Fruit fly (Drosophila melanogaster): ENCODE results near the gene Uch.
A peak's percentile ranks its signal among the peaks of the same experiment; 100 is the strongest.

The Uch gene

dm6 chr2L:2198613-2199432 lies 15.2 kb downstream of the Uch start (continued):
- peak; percentile 96 for TF ChIP-seq CG12769 (tag; optimal IDR thresholded peaks at IDR 0.05)
- TF ChIP-seq ftz-f1 (GFP tag; optimal IDR thresholded peaks at IDR 0.05), result peak; percentile 100
- peak; percentile 89 for TF ChIP-seq CG2120 (GFP tag; optimal IDR thresholded peaks at IDR 0.05)
- peak; percentile 23 for TF ChIP-seq CG12299 (tag; optimal IDR thresholded peaks at IDR 0.05)
- no peak for TF ChIP-seq ssp (GFP tag; IDR thresholded peaks at IDR 0.05)
- peak; percentile 82 for TF ChIP-seq CG14710 (tag; optimal IDR thresholded peaks at IDR 0.05)
- TF ChIP-seq CG11504 (tag; optimal IDR thresholded peaks at IDR 0.05), result peak; percentile 91
- TF ChIP-seq CoRest (tag; optimal IDR thresholded peaks at IDR 0.05), result peak; percentile 86
- peak; percentile 18 for TF ChIP-seq CG7271 (tag; optimal IDR thresholded peaks at IDR 0.05)
- peak; percentile 78 for TF ChIP-seq Bteb2 (GFP tag; optimal IDR thresholded peaks at IDR 0.05)
- TF ChIP-seq esg (GFP tag; conservative IDR thresholded peaks at IDR 0.05), result no peak
- TF ChIP-seq eve (GFP tag; optimal IDR thresholded peaks at IDR 0.05), result peak in 1 of 2 experiments; percentile 94
- TF ChIP-seq bcd (GFP tag; optimal IDR thresholded peaks at IDR 0.05), result peak; percentile 86
- TF ChIP-seq Usf (GFP tag; optimal IDR thresholded peaks at IDR 0.05), result peak; percentile 74
- peak; percentile 82 for TF ChIP-seq CG4854 (GFP tag; optimal IDR thresholded peaks at IDR 0.05)
- TF ChIP-seq Atf6 (GFP tag; IDR thresholded peaks at IDR 0.05), result no peak
- peak; percentile 83 for TF ChIP-seq CG3407 (GFP tag; optimal IDR thresholded peaks at IDR 0.05)
- TF ChIP-seq dmrt99B (tag; optimal IDR thresholded peaks at IDR 0.05), result peak; percentile 88
- peak; percentile 75 for TF ChIP-seq scrt (GFP tag; optimal IDR thresholded peaks at IDR 0.05)
- TF ChIP-seq kni (GFP tag; optimal IDR thresholded peaks at IDR 0.05), result peak; percentile 84
- peak; percentile 87 for TF ChIP-seq lab (GFP tag; optimal IDR thresholded peaks at IDR 0.05)
- TF ChIP-seq onecut (GFP tag; IDR thresholded peaks at IDR 0.05), result peak; percentile 93
- no peak for TF ChIP-seq ara (GFP tag; IDR thresholded peaks at IDR 0.05)
- TF ChIP-seq CG12236 (GFP tag; optimal IDR thresholded peaks at IDR 0.05), result peak; percentile 73
- TF ChIP-seq sens-2 (GFP tag; IDR thresholded peaks at IDR 0.05), result no peak
- TF ChIP-seq CG18011 (GFP tag; optimal IDR thresholded peaks at IDR 0.05), result peak; percentile 41
- peak; percentile 87 for TF ChIP-seq pum (GFP tag; optimal IDR thresholded peaks at IDR 0.05)
- peak; percentile 82 for TF ChIP-seq Hsf (GFP tag; optimal IDR thresholded peaks at IDR 0.05)
- peak; percentile 65 for TF ChIP-seq CG13123 (GFP tag; optimal IDR thresholded peaks at IDR 0.05)
- TF ChIP-seq sens (GFP tag), result peak; percentile 99
- TF ChIP-seq lola (GFP tag; optimal IDR thresholded peaks at IDR 0.05), result peak in 1 of 3 experiments; percentile 83
- TF ChIP-seq CG2712 (tag; optimal IDR thresholded peaks at IDR 0.05), result peak; percentile 91
- TF ChIP-seq sqz (GFP tag; optimal IDR thresholded peaks at IDR 0.05), result peak; percentile 78
- TF ChIP-seq CG17328 (GFP tag; IDR thresholded peaks at IDR 0.05), result no peak
- TF ChIP-seq CG1603 (tag; optimal IDR thresholded peaks at IDR 0.05), result peak; percentile 95
- peak; percentile 53 for TF ChIP-seq CG6765 (GFP tag; optimal IDR thresholded peaks at IDR 0.05)
- TF ChIP-seq Rx (GFP tag; IDR thresholded peaks at IDR 0.05), result no peak
- no peak for TF ChIP-seq CG7372 (GFP tag; IDR thresholded peaks at IDR 0.05)
- no peak for TF ChIP-seq CG14014 (GFP tag; IDR thresholded peaks at IDR 0.05)
- TF ChIP-seq trem (tag; optimal IDR thresholded peaks at IDR 0.05), result peak; percentile 65
- no peak for TF ChIP-seq Trl (optimal IDR thresholded peaks at IDR 0.05)
- TF ChIP-seq Trl (GFP tag; optimal IDR thresholded peaks at IDR 0.05), result peak; percentile 90
- TF ChIP-seq CG3726 (GFP tag; IDR thresholded peaks at IDR 0.05), result no peak
- TF ChIP-seq Stat92E (GFP tag; optimal IDR thresholded peaks at IDR 0.05), result no peak
- peak; percentile 72 for TF ChIP-seq run (tag; optimal IDR thresholded peaks at IDR 0.05)
- peak; percentile 78 for TF ChIP-seq grn (GFP tag; optimal IDR thresholded peaks at IDR 0.05)
- no peak for TF ChIP-seq knrl (GFP tag; IDR thresholded peaks at IDR 0.05; ENCODE audit: partially characterized antibody)
- TF ChIP-seq dpn (GFP tag; optimal IDR thresholded peaks at IDR 0.05), result peak; percentile 86 to 91
- TF ChIP-seq CG6791 (GFP tag; IDR thresholded peaks at IDR 0.05; ENCODE audit: partially characterized antibody), result no peak
